Worm (Caenorhabditis elegans) whole organism, late embryonic: ENCODE measurements around the gene Y23B4A.1.

Source experiments
- C08G9.2 ChIP-seq: sonication (generic microtip); optimal IDR thresholded peaks from 2 replicates; lab custom pipeline; 2016; ENCODE audit warnings: mild to moderate bottlenecking, missing genetic modification characterization, moderate library complexity, missing compliant biosample characterization
- ceh-31 ChIP-seq: sonication (generic microtip); optimal IDR thresholded peaks from 2 replicates; lab custom pipeline; 2016; ENCODE audit warnings: missing genetic modification characterization, missing compliant biosample characterization
- fkh-6 ChIP-seq: sonication (generic microtip); optimal IDR thresholded peaks from 2 replicates; lab custom pipeline; 2016; ENCODE audit warnings: missing genetic modification characterization, missing compliant biosample characterization
- mec-3 ChIP-seq: sonication (generic microtip); optimal IDR thresholded peaks from 2 replicates; lab custom pipeline; 2016; ENCODE audit warnings: borderline replicate concordance, missing genetic modification characterization, missing compliant biosample characterization
- tbx-2 ChIP-seq: sonication (generic microtip); optimal IDR thresholded peaks from 2 replicates; lab custom pipeline; 2016; ENCODE audit warnings: missing genetic modification characterization, missing compliant biosample characterization
- tbx-7 ChIP-seq: sonication (generic microtip); optimal IDR thresholded peaks from 2 replicates; lab custom pipeline; 2016; ENCODE audit warnings: missing genotype, missing genetic modification characterization, missing compliant biosample characterization
- ztf-16 ChIP-seq: sonication (generic microtip); optimal IDR thresholded peaks from 2 replicates; lab custom pipeline; 2017; ENCODE audit warnings: missing genetic modification characterization, missing compliant biosample characterization

DNA sequence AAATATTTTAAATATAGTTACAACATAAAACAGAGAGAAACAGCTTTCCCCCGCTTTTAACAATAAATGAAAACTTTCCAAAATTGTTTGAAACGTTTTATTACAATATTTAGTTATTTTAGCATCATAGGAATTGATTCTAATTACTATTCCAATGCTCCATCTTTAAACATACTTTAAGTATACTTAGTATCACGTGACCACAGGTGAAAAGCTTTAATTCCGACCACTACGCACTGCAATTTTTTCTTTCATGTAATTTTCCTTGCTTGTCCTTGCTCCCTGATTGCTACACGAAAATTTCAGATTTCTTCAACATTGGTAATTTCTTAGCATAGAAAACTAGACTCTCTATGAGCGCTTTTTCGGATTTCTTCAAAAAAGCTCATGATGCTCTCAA, 20.1 kb downstream of the Y23B4A.1 start, which contains the start of gene tbc-16:
- TF ChIP-seq fkh-6 (no peak), ztf-16 (tag; lab: Kevin White, UChicago) (no peak), ceh-31 (no peak), tbx-2 (tag; lab: Kevin White, UChicago) (no peak), C08G9.2 (tag; lab: Kevin White, UChicago) (no peak), mec-3 (no peak), tbx-7 (tag; lab: Kevin White, UChicago) (no peak)
